Worm (Caenorhabditis elegans) whole organism, mixed stage, embryonic: ENCODE results near the gene col-87.

Experiments
- M03D4.4 ChIP-seq: sonication (generic microtip); optimal IDR thresholded peaks from 2 replicates; lab custom pipeline; 2017; ENCODE audit warnings: mild to moderate bottlenecking, missing genetic modification characterization, missing compliant biosample characterization
- bed-3 ChIP-seq: fragments of 200-800 bp; sonication (Bioruptor generic); optimal IDR thresholded peaks from 3 replicates; lab custom pipeline; 2018; ENCODE audit warnings: mild to moderate bottlenecking, missing genetic modification characterization, moderate library complexity, missing compliant biosample characterization
- blmp-1 ChIP-seq: fragments of 150-350 bp; optimal IDR thresholded peaks from 2 replicates; lab custom pipeline; 2014; ENCODE audit warnings: missing biosample characterization, missing genetic modification characterization
- ceh-39 ChIP-seq: fragments of 150-350 bp; optimal IDR thresholded peaks from 2 replicates; lab custom pipeline; 2014; ENCODE audit warnings: missing biosample characterization, missing genetic modification characterization
- ceh-43 ChIP-seq: fragments of 200-800 bp; sonication (Bioruptor generic); optimal IDR thresholded peaks from 2 replicates; lab custom pipeline; 2018; ENCODE audit warnings: mild to moderate bottlenecking, missing genetic modification characterization, moderate library complexity, missing compliant biosample characterization
- ceh-83 ChIP-seq: fragments of 200-800 bp; sonication (Bioruptor generic); optimal IDR thresholded peaks from 2 replicates; lab custom pipeline; 2018; ENCODE audit warnings: mild to moderate bottlenecking, missing genetic modification characterization, missing compliant biosample characterization
- ces-1 ChIP-seq: fragments of 150-350 bp; optimal IDR thresholded peaks from 2 replicates; lab custom pipeline; 2014; ENCODE audit warnings: missing biosample characterization, missing genetic modification reagents, missing genetic modification characterization
- cnd-1 ChIP-seq: fragments of 200-800 bp; sonication (Bioruptor generic); optimal IDR thresholded peaks from 2 replicates; lab custom pipeline; 2018; ENCODE audit warnings: mild to moderate bottlenecking, missing genetic modification characterization, missing compliant biosample characterization
- drap-1 ChIP-seq: fragments of 200-800 bp; sonication (Bioruptor generic); optimal IDR thresholded peaks from 3 replicates; lab custom pipeline; 2018; ENCODE audit warnings: mild to moderate bottlenecking, missing genetic modification characterization, missing compliant biosample characterization
- elt-1 ChIP-seq: sonication (generic microtip); optimal IDR thresholded peaks from 2 replicates; lab custom pipeline; 2017; ENCODE audit warnings: missing genetic modification characterization, mild to moderate bottlenecking, missing compliant biosample characterization, antibody characterized with exemption, moderate library complexity, borderline replicate concordance; ENCODE audit not compliant: insufficient read depth
- elt-3 ChIP-seq: fragments of 150-350 bp; optimal IDR thresholded peaks from 2 replicates; lab custom pipeline; 2014; ENCODE audit warnings: missing biosample characterization, missing genetic modification characterization
- flh-1 ChIP-seq: fragments of 200-800 bp; sonication (Bioruptor generic); optimal IDR thresholded peaks from 2 replicates; lab custom pipeline; 2018; ENCODE audit warnings: mild to moderate bottlenecking, missing genetic modification characterization, moderate library complexity, missing compliant biosample characterization
- ham-2 ChIP-seq: fragments of 200-800 bp; sonication (Bioruptor generic); optimal IDR thresholded peaks from 2 replicates; lab custom pipeline; 2018; ENCODE audit warnings: mild to moderate bottlenecking, missing genetic modification characterization, missing compliant biosample characterization
- hlh-1 ChIP-seq: fragments of 150-350 bp; optimal IDR thresholded peaks from 2 replicates; lab custom pipeline; 2014; ENCODE audit warnings: missing biosample characterization, missing genetic modification reagents, missing genetic modification characterization
- lin-13 ChIP-seq: fragments of 150-350 bp; optimal IDR thresholded peaks from 2 replicates; lab custom pipeline; 2014; ENCODE audit warnings: missing biosample characterization, missing genetic modification characterization
- lin-32 ChIP-seq: fragments of 200-800 bp; sonication (Bioruptor generic); optimal IDR thresholded peaks from 2 replicates; lab custom pipeline; 2018; ENCODE audit warnings: mild to moderate bottlenecking, missing genetic modification characterization, missing compliant biosample characterization
- lsy-2 ChIP-seq: fragments of 150-350 bp; optimal IDR thresholded peaks from 2 replicates; lab custom pipeline; 2014; ENCODE audit warnings: missing biosample characterization, missing genetic modification characterization
- mab-5 ChIP-seq: fragments of 150-350 bp; optimal IDR thresholded peaks from 2 replicates; lab custom pipeline; 2014; ENCODE audit warnings: missing biosample characterization, missing genetic modification characterization
- mep-1 ChIP-seq: fragments of 150-350 bp; optimal IDR thresholded peaks from 2 replicates; lab custom pipeline; 2017; ENCODE audit warnings: missing biosample characterization, missing genetic modification reagents, missing genetic modification characterization, inconsistent platforms
- mls-2 ChIP-seq: sonication (generic microtip); optimal IDR thresholded peaks from 2 replicates; lab custom pipeline; 2016; ENCODE audit warnings: mild to moderate bottlenecking, missing genetic modification characterization, moderate library complexity, missing compliant biosample characterization
- nhr-12 ChIP-seq: fragments of 150-350 bp; optimal IDR thresholded peaks from 2 replicates; lab custom pipeline; 2014; ENCODE audit warnings: missing biosample characterization, missing genetic modification characterization
- nhr-2 ChIP-seq: fragments of 150-350 bp; optimal IDR thresholded peaks from 2 replicates; lab custom pipeline; 2014; ENCODE audit warnings: missing biosample characterization, missing genetic modification characterization
- nhr-237 ChIP-seq: fragments of 150-350 bp; optimal IDR thresholded peaks from 2 replicates; lab custom pipeline; 2014; ENCODE audit warnings: missing biosample characterization, missing genetic modification characterization
- nhr-28 ChIP-seq: fragments of 150-350 bp; optimal IDR thresholded peaks from 2 replicates; lab custom pipeline; 2014; ENCODE audit warnings: missing biosample characterization, missing genetic modification characterization
- nhr-76 ChIP-seq: sonication (generic microtip); optimal IDR thresholded peaks from 2 replicates; lab custom pipeline; 2017; ENCODE audit warnings: missing biosample characterization, missing genetic modification characterization
- pha-4 ChIP-seq: fragments of 150-350 bp; optimal IDR thresholded peaks from 2 replicates; lab custom pipeline; 2018; ENCODE audit warnings: missing biosample characterization, missing genetic modification reagents, missing genetic modification characterization
- sem-2 ChIP-seq: fragments of 200-800 bp; sonication (Bioruptor generic); optimal IDR thresholded peaks from 2 replicates; lab custom pipeline; 2018; ENCODE audit warnings: mild to moderate bottlenecking, missing genetic modification characterization, missing compliant biosample characterization
- snpc-4 ChIP-seq: fragments of 150-350 bp; optimal IDR thresholded peaks from 2 replicates; lab custom pipeline; 2014; ENCODE audit warnings: missing biosample characterization, missing genetic modification characterization
- sptf-1 ChIP-seq: sonication (generic microtip); optimal IDR thresholded peaks from 2 replicates; lab custom pipeline; 2017; ENCODE audit warnings: mild to moderate bottlenecking, missing genetic modification characterization, moderate library complexity, missing compliant biosample characterization
- tbx-8 ChIP-seq: fragments of 200-800 bp; sonication (Bioruptor generic); optimal IDR thresholded peaks from 2 replicates; lab custom pipeline; 2018; ENCODE audit warnings: mild to moderate bottlenecking, missing genetic modification characterization, moderate library complexity, missing compliant biosample characterization
- unc-120 ChIP-seq: sonication (generic microtip); optimal IDR thresholded peaks from 2 replicates; lab custom pipeline; 2017; ENCODE audit warnings: missing genetic modification characterization, missing compliant biosample characterization; ENCODE audit not compliant: poor library complexity, severe bottlenecking
- unc-39 ChIP-seq: fragments of 150-350 bp; optimal IDR thresholded peaks from 2 replicates; lab custom pipeline; 2014; ENCODE audit warnings: missing biosample characterization, missing genetic modification characterization
- unc-62 ChIP-seq: fragments of 150-350 bp; optimal IDR thresholded peaks from 2 replicates; lab custom pipeline; 2014; ENCODE audit warnings: missing biosample characterization, missing genetic modification reagents, missing genetic modification characterization
- zip-8 ChIP-seq: fragments of 150-350 bp; optimal IDR thresholded peaks from 2 replicates; lab custom pipeline; 2014; ENCODE audit warnings: missing biosample characterization, missing genetic modification characterization
- ztf-11 ChIP-seq: fragments of 150-350 bp; optimal IDR thresholded peaks from 2 replicates; lab custom pipeline; 2014; ENCODE audit warnings: missing biosample characterization, missing genetic modification characterization

col-87 gene

DNA sequence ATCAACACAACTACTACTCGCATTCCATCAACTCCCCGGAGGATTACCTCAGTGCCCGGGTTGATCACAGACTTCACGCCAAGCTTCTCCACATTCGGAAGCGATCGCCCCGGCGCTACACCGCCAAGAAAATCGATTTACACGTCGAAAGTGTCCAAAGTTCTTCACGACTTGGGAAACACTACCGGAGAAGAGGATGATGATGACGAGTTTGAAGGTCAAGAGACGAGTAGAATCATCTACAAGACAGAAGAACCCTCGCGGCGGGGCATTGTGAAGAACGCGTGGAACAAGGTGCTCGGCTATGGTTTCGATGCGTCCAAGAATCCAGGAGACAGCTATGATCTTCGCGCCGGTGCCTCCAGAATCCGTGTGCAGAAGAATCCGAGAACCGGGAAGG is 30.4 kb downstream of the col-87 start:
- no peak for TF ChIP-seq nhr-12 (tag; lab: Kevin White, UChicago)
- TF ChIP-seq elt-1 (tag; lab: Kevin White, UChicago) = no peak
- TF ChIP-seq nhr-237 (tag; lab: Kevin White, UChicago) = no peak
- TF ChIP-seq M03D4.4 = no peak
- no peak for TF ChIP-seq unc-62 (GFP tag; lab: Kevin White, UChicago)
- TF ChIP-seq ceh-39 (tag; lab: Kevin White, UChicago) = no peak
- TF ChIP-seq ceh-43 = no peak
- TF ChIP-seq sem-2 = no peak
- TF ChIP-seq nhr-28 (tag; lab: Kevin White, UChicago) = no peak
- no peak for TF ChIP-seq drap-1 (GFP tag; lab: Kevin White, UChicago)
- TF ChIP-seq lsy-2 = no peak
- TF ChIP-seq pha-4 (tag; lab: Kevin White, UChicago) = no peak
- TF ChIP-seq unc-39 (tag; lab: Kevin White, UChicago) = no peak
- no peak for TF ChIP-seq nhr-2
- no peak for TF ChIP-seq zip-8 (tag; lab: Kevin White, UChicago)
- TF ChIP-seq sptf-1 (tag; lab: Kevin White, UChicago) = no peak
- TF ChIP-seq, all 35 proteins: peak for 0

ce11 chrII:14063044-14063500 is 31.4 kb downstream of the col-87 start, which contains the start of gene lem-2:
TSS of gene lem-2 (plus strand) at chrII:14063450.
- TF ChIP-seq lin-32 (GFP tag; lab: Kevin White, UChicago) (no peak), nhr-76 (no peak), unc-39 (tag; lab: Kevin White, UChicago) (no peak), ceh-39 (tag; lab: Kevin White, UChicago) (peak; percentile 23), tbx-8 (GFP tag; lab: Kevin White, UChicago) (peak; percentile 37), lin-13 (tag; lab: Kevin White, UChicago) (peak; percentile 65), nhr-12 (tag; lab: Kevin White, UChicago) (no peak), unc-62 (GFP tag; lab: Kevin White, UChicago) (no peak), mab-5 (tag; lab: Kevin White, UChicago) (peak; percentile 20), ces-1 (GFP tag; lab: Kevin White, UChicago) (peak; percentile 51), nhr-28 (tag; lab: Kevin White, UChicago) (no peak), elt-1 (tag; lab: Kevin White, UChicago) (no peak), nhr-237 (tag; lab: Kevin White, UChicago) (peak; percentile 62), hlh-1 (tag; lab: Kevin White, UChicago) (no peak), sptf-1 (tag; lab: Kevin White, UChicago) (peak; percentile 87), unc-120 (tag; lab: Kevin White, UChicago) (peak; percentile 62), cnd-1 (tag; lab: Kevin White, UChicago) (peak; percentile 48), mls-2 (peak; percentile 55), mep-1 (peak; percentile 68), flh-1 (GFP tag; lab: Kevin White, UChicago) (peak; percentile 13), M03D4.4 (peak; percentile 62), bed-3 (peak; percentile 65), elt-3 (tag; lab: Kevin White, UChicago) (no peak), ham-2 (GFP tag; lab: Kevin White, UChicago) (no peak), lsy-2 (peak; percentile 57), zip-8 (tag; lab: Kevin White, UChicago) (no peak), pha-4 (tag; lab: Kevin White, UChicago) (no peak), drap-1 (GFP tag; lab: Kevin White, UChicago) (peak; percentile 81), nhr-2 (no peak), blmp-1 (tag; lab: Kevin White, UChicago) (no peak), sem-2 (peak; percentile 53), snpc-4 (tag; lab: Kevin White, UChicago) (no peak), ztf-11 (tag; lab: Kevin White, UChicago) (no peak), ceh-83 (GFP tag; lab: Kevin White, UChicago) (peak; percentile 38), ceh-43 (no peak)
- TF ChIP-seq, all 35 proteins: peak for 18

- TF ChIP-seq hlh-1 (tag; lab: Kevin White, UChicago) (no peak), mls-2 (no peak), lsy-2 (no peak), snpc-4 (tag; lab: Kevin White, UChicago) (no peak), flh-1 (GFP tag; lab: Kevin White, UChicago) (no peak), ces-1 (GFP tag; lab: Kevin White, UChicago) (no peak), blmp-1 (tag; lab: Kevin White, UChicago) (no peak), cnd-1 (tag; lab: Kevin White, UChicago) (no peak), lin-32 (GFP tag; lab: Kevin White, UChicago) (no peak), ceh-43 (no peak)
Observed at ce11 chrII:14060885-14061284, 33.6 kb downstream of the col-87 start.
